Fruit fly (Drosophila melanogaster) whole organism, prepupa: Measurements from ENCODE around the gene CG1161.

Experiments used
- Blimp-1 ChIP-seq: fragments of 200-800 bp; sonication (Bioruptor generic); optimal IDR thresholded peaks from 3 replicates; lab custom pipeline; 2017; ENCODE audit warnings: missing biosample characterization, missing genetic modification characterization, mild to moderate bottlenecking, moderate library complexity, missing genetic modification reagents
- CG10631 ChIP-seq: fragments of 200-800 bp; sonication (Bioruptor generic); optimal IDR thresholded peaks from 2 replicates; lab custom pipeline; 2016; ENCODE audit warnings: missing biosample characterization, missing genetic modification characterization
- CG11294 ChIP-seq: fragments of 200-800 bp; sonication (Bioruptor generic); IDR thresholded peaks from 2 replicates; pipeline ENCODE4 v1.3.6; 2022; ENCODE audit warnings: missing biosample characterization, missing genetic modification characterization
- CG11762 ChIP-seq: fragments of 200-800 bp; sonication (Bioruptor generic); optimal IDR thresholded peaks from 3 replicates; lab custom pipeline; 2016; ENCODE audit warnings: missing biosample characterization, missing genetic modification characterization; ENCODE audit not compliant: insufficient read depth
- CG11902 ChIP-seq: fragments of 200-800 bp; sonication (Bioruptor generic); optimal IDR thresholded peaks from 3 replicates; lab custom pipeline; 2016; ENCODE audit warnings: missing biosample characterization, missing genetic modification characterization
- CG15336 ChIP-seq: fragments of 200-800 bp; sonication (Bioruptor generic); IDR thresholded peaks from 2 replicates; pipeline ENCODE4 v1.3.6; 2022; ENCODE audit warnings: missing biosample characterization, missing genetic modification characterization
- CG1621 ChIP-seq: fragments of 200-800 bp; sonication (Bioruptor generic); optimal IDR thresholded peaks from 3 replicates; lab custom pipeline; 2018; ENCODE audit warnings: missing biosample characterization, mild to moderate bottlenecking, missing genetic modification characterization
- CG16779 ChIP-seq: fragments of 200-800 bp; sonication (Bioruptor generic); optimal IDR thresholded peaks from 3 replicates; lab custom pipeline; 2017; ENCODE audit warnings: missing biosample characterization, mild to moderate bottlenecking, missing genetic modification characterization
- CG3032 ChIP-seq: fragments of 200-800 bp; optimal IDR thresholded peaks from 2 replicates; lab custom pipeline; 2019; ENCODE audit warnings: missing biosample characterization, mild to moderate bottlenecking, missing genetic modification characterization, moderate library complexity
- CG31627 ChIP-seq: fragments of 200-800 bp; sonication (Bioruptor generic); optimal IDR thresholded peaks from 3 replicates; lab custom pipeline; 2016; ENCODE audit warnings: missing biosample characterization, missing genetic modification characterization
- CG32006 ChIP-seq: fragments of 200-800 bp; sonication (Bioruptor generic); optimal IDR thresholded peaks from 3 replicates; lab custom pipeline; 2017; ENCODE audit warnings: missing biosample characterization, mild to moderate bottlenecking, missing genetic modification characterization
- CG34406 ChIP-seq: fragments of 200-800 bp; sonication (Bioruptor generic); optimal IDR thresholded peaks from 3 replicates; lab custom pipeline; 2016; ENCODE audit warnings: missing biosample characterization, missing genetic modification characterization
- CG3919 ChIP-seq: fragments of 200-800 bp; sonication (Bioruptor generic); optimal IDR thresholded peaks from 3 replicates; lab custom pipeline; 2016; ENCODE audit warnings: missing biosample characterization, missing genetic modification characterization
- CG4318 ChIP-seq: fragments of 200-800 bp; sonication (Bioruptor generic); optimal IDR thresholded peaks from 3 replicates; lab custom pipeline; 2017; ENCODE audit warnings: missing biosample characterization, mild to moderate bottlenecking, missing genetic modification characterization
- CG6163 ChIP-seq: fragments of 200-800 bp; sonication (Bioruptor generic); IDR thresholded peaks from 3 replicates; pipeline ENCODE4 v1.3.6; 2022; ENCODE audit warnings: missing biosample characterization, missing genetic modification characterization
- CG6276 ChIP-seq: fragments of 200-800 bp; sonication (Bioruptor generic); optimal IDR thresholded peaks from 2 replicates; lab custom pipeline; 2017; ENCODE audit warnings: missing biosample characterization, mild to moderate bottlenecking, missing genetic modification characterization
- CG6792 ChIP-seq: fragments of 200-800 bp; sonication (Bioruptor generic); optimal IDR thresholded peaks from 3 replicates; lab custom pipeline; 2016; ENCODE audit warnings: missing biosample characterization, missing genetic modification characterization
- CG6808 ChIP-seq: fragments of 200-800 bp; sonication (Bioruptor generic); optimal IDR thresholded peaks from 3 replicates; lab custom pipeline; 2017; ENCODE audit warnings: missing biosample characterization, missing genetic modification characterization, mild to moderate bottlenecking, moderate library complexity, missing genetic modification reagents
- CG6854 ChIP-seq: fragments of 200-800 bp; sonication (Bioruptor generic); optimal IDR thresholded peaks from 2 replicates; lab custom pipeline; 2017; ENCODE audit warnings: missing biosample characterization, mild to moderate bottlenecking, missing genetic modification characterization
- CG7368 ChIP-seq: fragments of 200-800 bp; sonication (Bioruptor generic); optimal IDR thresholded peaks from 3 replicates; lab custom pipeline; 2016; ENCODE audit warnings: missing biosample characterization, missing genetic modification characterization
- CG8319 ChIP-seq: fragments of 200-800 bp; sonication (Bioruptor generic); optimal IDR thresholded peaks from 3 replicates; lab custom pipeline; 2016; ENCODE audit warnings: missing biosample characterization, missing genetic modification characterization
- CG9139 ChIP-seq: fragments of 200-800 bp; sonication (Bioruptor generic); optimal IDR thresholded peaks from 3 replicates; lab custom pipeline; 2017; ENCODE audit warnings: missing biosample characterization, mild to moderate bottlenecking, missing genetic modification characterization
- Eip75B ChIP-seq: fragments of 200-800 bp; sonication (Bioruptor generic); optimal IDR thresholded peaks from 3 replicates; lab custom pipeline; 2016; ENCODE audit warnings: missing biosample characterization, missing genetic modification characterization
- Eip78C ChIP-seq: fragments of 200-800 bp; sonication (Bioruptor generic); peaks from one replicate; lab custom pipeline; 2016; ENCODE audit warnings: missing biosample characterization, missing genetic modification characterization
- Eip93F ChIP-seq: fragments of 200-800 bp; sonication (Bioruptor generic); optimal IDR thresholded peaks from 2 replicates; lab custom pipeline; 2016; ENCODE audit warnings: missing biosample characterization, mild to moderate bottlenecking, missing genetic modification characterization
- Ets21C ChIP-seq: fragments of 200-800 bp; sonication (Bioruptor generic); optimal IDR thresholded peaks from 3 replicates; lab custom pipeline; 2016; ENCODE audit warnings: missing biosample characterization, missing genetic modification characterization
- Ets96B ChIP-seq: fragments of 200-800 bp; optimal IDR thresholded peaks from 2 replicates; lab custom pipeline; 2019; ENCODE audit warnings: missing biosample characterization, mild to moderate bottlenecking, missing genetic modification characterization, moderate library complexity
- Gug ChIP-seq: fragments of 200-800 bp; sonication (Bioruptor generic); IDR thresholded peaks from 2 replicates; pipeline ENCODE4 v1.3.6; 2022; ENCODE audit warnings: missing biosample characterization, missing genetic modification characterization
- Hr38 ChIP-seq: sonication (Bioruptor generic); optimal IDR thresholded peaks from 2 replicates; lab custom pipeline; 2016; ENCODE audit warnings: missing biosample characterization, missing genetic modification characterization
- Hr39 ChIP-seq: fragments of 200-800 bp; sonication (Bioruptor generic); optimal IDR thresholded peaks from 2 replicates; lab custom pipeline; 2016; ENCODE audit warnings: missing biosample characterization, missing genetic modification characterization
- Hr4 ChIP-seq: fragments of 200-800 bp; sonication (Bioruptor generic); optimal IDR thresholded peaks from 3 replicates; lab custom pipeline; 2016; ENCODE audit warnings: missing biosample characterization, missing genetic modification characterization
- Lpt ChIP-seq: fragments of 200-800 bp; sonication (Bioruptor generic); optimal IDR thresholded peaks from 3 replicates; lab custom pipeline; 2016; ENCODE audit warnings: missing biosample characterization, missing genetic modification characterization
- Met ChIP-seq: fragments of 200-800 bp; sonication (Bioruptor generic); optimal IDR thresholded peaks from 3 replicates; lab custom pipeline; 2016; ENCODE audit warnings: missing biosample characterization, missing genetic modification characterization
- OdsH ChIP-seq: fragments of 200-800 bp; sonication (Bioruptor generic); optimal IDR thresholded peaks from 3 replicates; lab custom pipeline; 2016; ENCODE audit warnings: missing biosample characterization, missing genetic modification characterization
- Smox ChIP-seq: fragments of 200-800 bp; sonication (Bioruptor generic); optimal IDR thresholded peaks from 3 replicates; lab custom pipeline; 2016; ENCODE audit warnings: missing biosample characterization, missing genetic modification characterization
- Sox102F ChIP-seq: fragments of 200-800 bp; sonication (Bioruptor generic); optimal IDR thresholded peaks from 2 replicates; lab custom pipeline; 2016; ENCODE audit warnings: missing biosample characterization, mild to moderate bottlenecking, missing genetic modification characterization
- Sox14 ChIP-seq: fragments of 200-800 bp; sonication (Bioruptor generic); optimal IDR thresholded peaks from 3 replicates; lab custom pipeline; 2016; ENCODE audit warnings: missing biosample characterization, missing genetic modification characterization
- Sox15 ChIP-seq: fragments of 200-800 bp; sonication (Bioruptor generic); optimal IDR thresholded peaks from 3 replicates; lab custom pipeline; 2016; ENCODE audit warnings: missing biosample characterization, missing genetic modification characterization
- achi ChIP-seq: fragments of 200-800 bp; sonication (Bioruptor generic); optimal IDR thresholded peaks from 3 replicates; lab custom pipeline; 2016; ENCODE audit warnings: missing biosample characterization, missing genetic modification characterization
- acj6 ChIP-seq: fragments of 200-800 bp; sonication (Bioruptor generic); optimal IDR thresholded peaks from 3 replicates; lab custom pipeline; 2016; ENCODE audit warnings: missing biosample characterization, missing genetic modification characterization
- dac ChIP-seq: fragments of 200-800 bp; sonication (Bioruptor generic); optimal IDR thresholded peaks from 2 replicates; lab custom pipeline; 2017; ENCODE audit warnings: missing biosample characterization, mild to moderate bottlenecking, missing genetic modification characterization
- eg ChIP-seq: fragments of 200-800 bp; sonication (Bioruptor generic); IDR thresholded peaks from 3 replicates; pipeline ENCODE4 v1.3.6; 2022; ENCODE audit warnings: missing biosample characterization, missing genetic modification characterization
- esn ChIP-seq: fragments of 200-800 bp; sonication (Bioruptor generic); optimal IDR thresholded peaks from 2 replicates; lab custom pipeline; 2016; ENCODE audit warnings: missing biosample characterization, mild to moderate bottlenecking, missing genetic modification characterization, moderate library complexity
- fd59A ChIP-seq: fragments of 200-800 bp; sonication (Bioruptor generic); optimal IDR thresholded peaks from 2 replicates; lab custom pipeline; 2017; ENCODE audit warnings: missing biosample characterization, mild to moderate bottlenecking, missing genetic modification characterization, missing genetic modification reagents
- fd85E ChIP-seq: fragments of 200-800 bp; sonication (Bioruptor generic); optimal IDR thresholded peaks from 3 replicates; lab custom pipeline; 2016; ENCODE audit warnings: missing biosample characterization, missing genetic modification characterization
- fkh ChIP-seq: fragments of 200-800 bp; sonication (Bioruptor generic); optimal IDR thresholded peaks from 3 replicates; lab custom pipeline; 2017; ENCODE audit warnings: missing biosample characterization, mild to moderate bottlenecking, missing genetic modification characterization, moderate library complexity
- lz ChIP-seq: fragments of 200-800 bp; sonication (Bioruptor generic); optimal IDR thresholded peaks from 3 replicates; lab custom pipeline; 2016; ENCODE audit warnings: missing biosample characterization, missing genetic modification characterization
- net ChIP-seq: fragments of 200-800 bp; sonication (Bioruptor generic); optimal IDR thresholded peaks from 3 replicates; lab custom pipeline; 2016; ENCODE audit warnings: missing biosample characterization, missing genetic modification characterization
- pdm3 ChIP-seq: fragments of 200-800 bp; sonication (Bioruptor generic); optimal IDR thresholded peaks from 3 replicates; lab custom pipeline; 2016; ENCODE audit warnings: missing biosample characterization, missing genetic modification characterization
- salr ChIP-seq, 2 experiments: fragments of 200-800 bp; sonication (Bioruptor generic); optimal IDR thresholded peaks; 3 replicates each; lab custom pipeline; 2016 to 2018; ENCODE audit warnings: missing biosample characterization in 2 of 2, missing genetic modification characterization in 2 of 2, mild to moderate bottlenecking in 1 of 2
- ss ChIP-seq, 2 experiments: fragments of 200-800 bp; sonication (Bioruptor generic); optimal IDR thresholded peaks; 2 replicates in 1 of 2; 3 replicates in 1 of 2; lab custom pipeline; 2017 to 2018; ENCODE audit warnings: mild to moderate bottlenecking in 2 of 2, missing biosample characterization in 2 of 2, missing genetic modification characterization in 2 of 2, moderate library complexity in 1 of 2
- svp ChIP-seq: fragments of 200-800 bp; sonication (Bioruptor generic); peaks from one replicate; lab custom pipeline; 2016; ENCODE audit warnings: missing biosample characterization, missing genetic modification characterization
- topi ChIP-seq: fragments of 200-800 bp; sonication (Bioruptor generic); optimal IDR thresholded peaks from 3 replicates; lab custom pipeline; 2016; ENCODE audit warnings: missing biosample characterization, missing genetic modification characterization
- vri ChIP-seq: fragments of 200-800 bp; sonication (Bioruptor generic); optimal IDR thresholded peaks from 3 replicates; lab custom pipeline; 2016; ENCODE audit warnings: missing biosample characterization, mild to moderate bottlenecking, missing genetic modification characterization

Gene CG1161

DNA sequence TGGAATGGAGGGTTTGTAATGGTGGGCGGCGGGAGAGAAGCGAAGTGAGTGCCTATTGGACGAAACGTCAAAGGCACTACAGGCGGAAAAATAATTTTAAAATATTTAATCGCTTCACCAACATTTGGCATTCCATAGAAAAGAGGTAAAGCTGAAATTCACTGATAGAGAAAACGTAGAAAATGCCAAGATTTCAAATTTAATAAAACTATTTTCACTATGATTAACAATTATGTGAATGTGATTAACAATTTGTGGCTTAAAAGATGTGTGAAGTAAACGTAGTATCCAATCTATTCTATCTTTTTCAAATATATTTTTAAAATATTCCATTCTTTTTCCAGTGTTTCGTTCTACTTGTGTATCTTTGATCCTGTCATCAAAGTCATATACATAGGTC lies 34.5 kb downstream of the CG1161 start:
- TF ChIP-seq CG6163 (GFP tag; lab: Robert Waterston, UW) (no peak), CG16779 (tag; lab: Kevin White, UChicago) (no peak), Met (GFP tag; lab: Kevin White, UChicago) (no peak), fd59A (GFP tag; lab: Kevin White, UChicago) (peak; percentile 30), eg (no peak), CG8319 (no peak), vri (GFP tag; lab: Kevin White, UChicago) (no peak), Eip78C (GFP tag; lab: Kevin White, UChicago) (peak; percentile 74), Smox (GFP tag; lab: Kevin White, UChicago) (no peak), CG1621 (no peak), CG3919 (GFP tag; lab: Kevin White, UChicago) (peak; percentile 15), Blimp-1 (GFP tag; lab: Kevin White, UChicago) (no peak), Sox102F (GFP tag; lab: Kevin White, UChicago) (no peak), acj6 (GFP tag; lab: Kevin White, UChicago) (no peak), CG7368 (no peak), net (GFP tag; lab: Kevin White, UChicago) (peak; percentile 29), CG3032 (tag; lab: Kevin White, UChicago) (peak; percentile 36), CG32006 (GFP tag; lab: Kevin White, UChicago) (peak; percentile 56), CG31627 (no peak), topi (GFP tag; lab: Kevin White, UChicago) (no peak), Lpt (peak; percentile 15), fd85E (GFP tag; lab: Kevin White, UChicago) (no peak), pdm3 (GFP tag; lab: Kevin White, UChicago) (no peak), CG11294 (GFP tag; lab: Robert Waterston, UW) (no peak), Sox14 (no peak), CG9139 (GFP tag; lab: Kevin White, UChicago) (no peak), achi (GFP tag; lab: Kevin White, UChicago) (no peak), ss (GFP tag; optimal IDR thresholded peaks at IDR 0.05; lab: Kevin White, UChicago) (no peak), CG34406 (GFP tag; lab: Kevin White, UChicago) (no peak), svp (no peak), Hr4 (GFP tag; lab: Kevin White, UChicago) (no peak), CG6854 (GFP tag; lab: Kevin White, UChicago) (no peak), Eip93F (GFP tag; lab: Kevin White, UChicago) (no peak), Hr38 (no peak), esn (no peak), lz (GFP tag; lab: Kevin White, UChicago) (no peak), CG11762 (GFP tag; lab: Kevin White, UChicago) (no peak), Ets21C (GFP tag; lab: Kevin White, UChicago) (no peak), CG4318 (GFP tag; lab: Kevin White, UChicago) (no peak), Ets96B (tag; lab: Kevin White, UChicago) (peak; percentile 22), CG6276 (GFP tag; lab: Kevin White, UChicago) (no peak), CG15336 (GFP tag; lab: Robert Waterston, UW) (no peak), CG6792 (GFP tag; lab: Kevin White, UChicago) (no peak), fkh (no peak), Sox15 (GFP tag; lab: Kevin White, UChicago) (no peak), CG11902 (no peak), Hr39 (GFP tag; lab: Kevin White, UChicago) (no peak), dac (GFP tag; lab: Kevin White, UChicago) (no peak), CG10631 (GFP tag; lab: Kevin White, UChicago) (peak; percentile 37), CG6808 (GFP tag; lab: Kevin White, UChicago) (no peak), Gug (GFP tag; lab: Robert Waterston, UW) (no peak), salr (GFP tag; optimal IDR thresholded peaks at IDR 0.05; lab: Kevin White, UChicago) (no peak), OdsH (GFP tag; lab: Kevin White, UChicago) (no peak), Eip75B (GFP tag; lab: Kevin White, UChicago) (no peak)
